In genomic region chr2L:7148086-7148485, dm6 we compare ENCODE assay signal across 1 fruit fly cellular context.
TF ChIP-seq lines count a peak whose summit lies in the region.

No protein-coding gene starts in this region.

TF ChIP-seq in whole organism, embryonic, 481 proteins besides CTCF, POLR2A, EP300 and RAD21 (continued from another document):
- TF ChIP-seq kay (GFP tag; optimal IDR thresholded peaks at IDR 0.05; lab: Kevin White, UChicago), result peak; percentile 18
- peak; percentile 58 for TF ChIP-seq CG1233 (GFP tag; optimal IDR thresholded peaks at IDR 0.05; lab: Kevin White, UChicago)
- TF ChIP-seq CG3726 (GFP tag; IDR thresholded peaks at IDR 0.05; lab: Robert Waterston, UW), result peak; percentile 44; the same call in 1 of the 3 replicates
- TF ChIP-seq CG11398 (GFP tag; optimal IDR thresholded peaks at IDR 0.05; lab: Kevin White, UChicago), result peak; percentile 49
- TF ChIP-seq CG17612 (GFP tag; IDR thresholded peaks at IDR 0.05; lab: Robert Waterston, UW), result no peak; the same call in 1 of the 2 replicates
- TF ChIP-seq HmgZ (tag; optimal IDR thresholded peaks at IDR 0.05; lab: Kevin White, UChicago), result peak; percentile 13
- no peak for TF ChIP-seq HLHmδ (GFP tag; optimal IDR thresholded peaks at IDR 0.05; lab: Kevin White, UChicago)
- peak; percentile 57 for TF ChIP-seq disco-r (GFP tag; optimal IDR thresholded peaks at IDR 0.05; lab: Kevin White, UChicago)
- peak; percentile 52 for TF ChIP-seq CG18764 (GFP tag; optimal IDR thresholded peaks at IDR 0.05; lab: Kevin White, UChicago)
- TF ChIP-seq CG12942 (GFP tag; optimal IDR thresholded peaks at IDR 0.05; lab: Kevin White, UChicago), result peak; percentile 56
- TF ChIP-seq Spps (tag; optimal IDR thresholded peaks at IDR 0.05; lab: Kevin White, UChicago), result peak; percentile 66
- TF ChIP-seq CG12219 (GFP tag; optimal IDR thresholded peaks at IDR 0.05; lab: Kevin White, UChicago), result peak; percentile 83
- peak; percentile 67 for TF ChIP-seq trem (tag; optimal IDR thresholded peaks at IDR 0.05; lab: Kevin White, UChicago)
- TF ChIP-seq Myb (GFP tag; optimal IDR thresholded peaks at IDR 0.05; lab: Kevin White, UChicago), result peak; percentile 17
- no peak for TF ChIP-seq bowl (GFP tag; IDR thresholded peaks at IDR 0.05; lab: Robert Waterston, UW)
- TF ChIP-seq HLH54F (GFP tag; optimal IDR thresholded peaks at IDR 0.05; lab: Kevin White, UChicago), result peak; percentile 48
- no peak for TF ChIP-seq mirr (GFP tag; optimal IDR thresholded peaks at IDR 0.05; lab: Kevin White, UChicago)
- TF ChIP-seq ap (GFP tag; IDR thresholded peaks at IDR 0.05; lab: Robert Waterston, UW), result peak; percentile 64; the same call in 1 of the 2 replicates
- TF ChIP-seq wdn (GFP tag; IDR thresholded peaks at IDR 0.05; lab: Robert Waterston, UW), result 0 out of 2 replicates have a peak, but pooled peaks have one; percentile 5
- peak; percentile 49 for TF ChIP-seq CG15696 (tag; optimal IDR thresholded peaks at IDR 0.05; lab: Kevin White, UChicago)
- peak; percentile 31 for TF ChIP-seq Mad (GFP tag; optimal IDR thresholded peaks at IDR 0.05; lab: Kevin White, UChicago)
- peak; percentile 42 for TF ChIP-seq crc (GFP tag; optimal IDR thresholded peaks at IDR 0.05; lab: Kevin White, UChicago)
- peak; percentile 74 for TF ChIP-seq CG7556 (GFP tag; optimal IDR thresholded peaks at IDR 0.05; lab: Kevin White, UChicago)
- peak; percentile 73 for TF ChIP-seq CG32772 (GFP tag; IDR thresholded peaks at IDR 0.05; lab: Robert Waterston, UW)
- no peak for TF ChIP-seq CG13123 (GFP tag; optimal IDR thresholded peaks at IDR 0.05; lab: Kevin White, UChicago)
- no peak for TF ChIP-seq CG11085 (GFP tag; IDR thresholded peaks at IDR 0.05; lab: Robert Waterston, UW)
- no peak for TF ChIP-seq toy (GFP tag; IDR thresholded peaks at IDR 0.05; lab: Robert Waterston, UW)
- TF ChIP-seq Lhr (GFP tag; optimal IDR thresholded peaks at IDR 0.05; lab: Kevin White, UChicago), result peak; percentile 38
- TF ChIP-seq CG17568 (GFP tag; optimal IDR thresholded peaks at IDR 0.05; lab: Kevin White, UChicago), result peak; percentile 25
- no peak for TF ChIP-seq crol (GFP tag; IDR thresholded peaks at IDR 0.05; lab: Robert Waterston, UW)
- peak; percentile 26 for TF ChIP-seq Sry-δ (GFP tag; optimal IDR thresholded peaks at IDR 0.05; lab: Kevin White, UChicago)
- TF ChIP-seq dmrt11E (tag; optimal IDR thresholded peaks at IDR 0.05; lab: Kevin White, UChicago), result peak; percentile 81
- no peak for TF ChIP-seq ftz-f1 (GFP tag; optimal IDR thresholded peaks at IDR 0.05; lab: Kevin White, UChicago)
- TF ChIP-seq CG11093 (GFP tag; IDR thresholded peaks at IDR 0.05; lab: Robert Waterston, UW), result 0 out of 3 replicates have a peak, but pooled peaks have one; percentile 17
- peak; percentile 55 for TF ChIP-seq fd102C (GFP tag; optimal IDR thresholded peaks at IDR 0.05; lab: Kevin White, UChicago)
- TF ChIP-seq ttk (GFP tag; IDR thresholded peaks at IDR 0.05; lab: Robert Waterston, UW), result peak; percentile 78
- TF ChIP-seq nau (GFP tag; optimal IDR thresholded peaks at IDR 0.05; lab: Kevin White, UChicago), result peak; percentile 73
- peak; percentile 73 for TF ChIP-seq CG9727 (GFP tag; optimal IDR thresholded peaks at IDR 0.05; lab: Kevin White, UChicago)
- peak; percentile 60 for TF ChIP-seq CG6254 (GFP tag; optimal IDR thresholded peaks at IDR 0.05; lab: Kevin White, UChicago)
- TF ChIP-seq btn (GFP tag; optimal IDR thresholded peaks at IDR 0.05; lab: Kevin White, UChicago), result peak; percentile 69
- TF ChIP-seq CG12071 (GFP tag; optimal IDR thresholded peaks at IDR 0.05; lab: Kevin White, UChicago), result peak; percentile 64
- no peak for TF ChIP-seq CG2199 (GFP tag; IDR thresholded peaks at IDR 0.05; lab: Robert Waterston, UW)
- TF ChIP-seq CG1792 (GFP tag; optimal IDR thresholded peaks at IDR 0.05; lab: Kevin White, UChicago), result no peak
- TF ChIP-seq BEAF-32 (GFP tag; optimal IDR thresholded peaks at IDR 0.05; lab: Kevin White, UChicago), result no peak
- peak; percentile 47 for TF ChIP-seq CG10462 (GFP tag; optimal IDR thresholded peaks at IDR 0.05; lab: Kevin White, UChicago)
- peak; percentile 62 for TF ChIP-seq wor (GFP tag; IDR thresholded peaks at IDR 0.05; lab: Robert Waterston, UW)
- no peak for TF ChIP-seq gcm2 (GFP tag; optimal IDR thresholded peaks at IDR 0.05; lab: Kevin White, UChicago)
- TF ChIP-seq CG14860 (GFP tag; IDR thresholded peaks at IDR 0.05; lab: Robert Waterston, UW; ENCODE audit: partially characterized antibody), result 0 out of 3 replicates have a peak, but pooled peaks have one; percentile 37
- TF ChIP-seq her (GFP tag; optimal IDR thresholded peaks at IDR 0.05; lab: Kevin White, UChicago), result peak; percentile 53
- peak; percentile 89 for TF ChIP-seq dmrt99B (tag; optimal IDR thresholded peaks at IDR 0.05; lab: Kevin White, UChicago)
- no peak for TF ChIP-seq sens-2 (GFP tag; IDR thresholded peaks at IDR 0.05; lab: Robert Waterston, UW)
- peak; percentile 66 for TF ChIP-seq az2 (GFP tag; optimal IDR thresholded peaks at IDR 0.05; lab: Kevin White, UChicago)
- peak; percentile 74 for TF ChIP-seq Drgx (GFP tag; IDR thresholded peaks at IDR 0.05; lab: Robert Waterston, UW)
- peak; percentile 40; the same call in 1 of the 3 replicates for TF ChIP-seq gce (GFP tag; IDR thresholded peaks at IDR 0.05; lab: Robert Waterston, UW)
- TF ChIP-seq Ets65A (GFP tag; lab: Kevin White, UChicago), result peak; percentile 89
- TF ChIP-seq peb (GFP tag; IDR thresholded peaks at IDR 0.05; lab: Robert Waterston, UW), result peak; percentile 68
- TF ChIP-seq Kr (GFP tag; optimal IDR thresholded peaks at IDR 0.05; lab: Kevin White, UChicago), result no peak
- TF ChIP-seq CG30403 (GFP tag; optimal IDR thresholded peaks at IDR 0.05; lab: Kevin White, UChicago), result peak; percentile 76
- no peak for TF ChIP-seq usp (GFP tag; optimal IDR thresholded peaks at IDR 0.05; lab: Kevin White, UChicago)
- peak; percentile 64 for TF ChIP-seq bcd (GFP tag; optimal IDR thresholded peaks at IDR 0.05; lab: Kevin White, UChicago)
- TF ChIP-seq HmgD (GFP tag; optimal IDR thresholded peaks at IDR 0.05; lab: Kevin White, UChicago), result no peak
- TF ChIP-seq CG6689 (GFP tag; IDR thresholded peaks at IDR 0.05; lab: Robert Waterston, UW), result peak; percentile 70
- peak; percentile 74 for TF ChIP-seq zen (tag; optimal IDR thresholded peaks at IDR 0.05; lab: Kevin White, UChicago)
- TF ChIP-seq Six4 (GFP tag; optimal IDR thresholded peaks at IDR 0.05; lab: Kevin White, UChicago), result peak; percentile 77
- TF ChIP-seq CG10321 (GFP tag; IDR thresholded peaks at IDR 0.05; lab: Robert Waterston, UW), result no peak
- TF ChIP-seq cato (GFP tag; optimal IDR thresholded peaks at IDR 0.05; lab: Kevin White, UChicago; ENCODE audit: borderline replicate concordance), result peak; percentile 47
- TF ChIP-seq slbo (GFP tag; IDR thresholded peaks at IDR 0.05; lab: Robert Waterston, UW), result peak; percentile 37; the same call in 1 of the 2 replicates
- TF ChIP-seq gsb-n (tag; optimal IDR thresholded peaks at IDR 0.05; lab: Kevin White, UChicago), result peak; percentile 74
- TF ChIP-seq ewg (GFP tag; optimal IDR thresholded peaks at IDR 0.05; lab: Kevin White, UChicago), result peak; percentile 58
- no peak for TF ChIP-seq gfzf (GFP tag; optimal IDR thresholded peaks at IDR 0.05; lab: Kevin White, UChicago)
- no peak for TF ChIP-seq Hey (tag; optimal IDR thresholded peaks at IDR 0.05; lab: Kevin White, UChicago)
- TF ChIP-seq odd (GFP tag; optimal IDR thresholded peaks at IDR 0.05; lab: Kevin White, UChicago), result peak; percentile 72
- peak; percentile 35 for TF ChIP-seq CG4282 (GFP tag; optimal IDR thresholded peaks at IDR 0.05; lab: Kevin White, UChicago)
- no peak for TF ChIP-seq CG9215 (GFP tag; IDR thresholded peaks at IDR 0.05; lab: Robert Waterston, UW)
- TF ChIP-seq sd (tag; optimal IDR thresholded peaks at IDR 0.05; lab: Kevin White, UChicago), result no peak
- TF ChIP-seq CG11723 (GFP tag; optimal IDR thresholded peaks at IDR 0.05; lab: Kevin White, UChicago), result peak; percentile 59
- TF ChIP-seq tx (GFP tag; optimal IDR thresholded peaks at IDR 0.05; lab: Kevin White, UChicago), result peak; percentile 38
- peak; percentile 35 for TF ChIP-seq CG3281 (GFP tag; optimal IDR thresholded peaks at IDR 0.05; lab: Kevin White, UChicago)
- no peak for TF ChIP-seq pfk (GFP tag; optimal IDR thresholded peaks at IDR 0.05; lab: Kevin White, UChicago)
- no peak for TF ChIP-seq Trl (optimal IDR thresholded peaks at IDR 0.05; lab: Kevin White, UChicago)
- peak; percentile 69 for TF ChIP-seq Trl (GFP tag; optimal IDR thresholded peaks at IDR 0.05; lab: Kevin White, UChicago)
- TF ChIP-seq Dek (tag; optimal IDR thresholded peaks at IDR 0.05; lab: Kevin White, UChicago), result no peak
- TF ChIP-seq Nf-YA (GFP tag; IDR thresholded peaks at IDR 0.05; lab: Robert Waterston, UW), result 0 out of 2 replicates have a peak, but pooled peaks have one; percentile 26
- TF ChIP-seq CG8478 (optimal IDR thresholded peaks at IDR 0.05; lab: Kevin White, UChicago), result no peak
- peak; percentile 81 for TF ChIP-seq Xrp1 (GFP tag; IDR thresholded peaks at IDR 0.05; lab: Robert Waterston, UW)
- TF ChIP-seq CG9932 (GFP tag; IDR thresholded peaks at IDR 0.05; lab: Robert Waterston, UW), result no peak
- no peak for TF ChIP-seq luna (GFP tag; optimal IDR thresholded peaks at IDR 0.05; lab: Kevin White, UChicago)
- no peak for TF ChIP-seq CG8765 (GFP tag; IDR thresholded peaks at IDR 0.05; lab: Robert Waterston, UW)
- peak; percentile 71 for TF ChIP-seq chn (GFP tag; optimal IDR thresholded peaks at IDR 0.05; lab: Kevin White, UChicago)
- no peak for TF ChIP-seq kni (GFP tag; optimal IDR thresholded peaks at IDR 0.05; lab: Kevin White, UChicago)
- TF ChIP-seq Sin3A (optimal IDR thresholded peaks at IDR 0.05; lab: Kevin White, UChicago), result no peak
- TF ChIP-seq nom (GFP tag; optimal IDR thresholded peaks at IDR 0.05; lab: Kevin White, UChicago), result no peak
- no peak for TF ChIP-seq Scr (GFP tag; IDR thresholded peaks at IDR 0.05; lab: Robert Waterston, UW; ENCODE audit: partially characterized antibody)
- no peak; the same call in 1 of the 2 replicates for TF ChIP-seq MBD-R2 (GFP tag; IDR thresholded peaks at IDR 0.05; lab: Robert Waterston, UW)
- TF ChIP-seq Stat92E (GFP tag; optimal IDR thresholded peaks at IDR 0.05; lab: Kevin White, UChicago), result no peak
- 0 out of 3 replicates have a peak, but pooled peaks have one; percentile 57 for TF ChIP-seq Mrtf (GFP tag; IDR thresholded peaks at IDR 0.05; lab: Robert Waterston, UW)
- peak; percentile 66 for TF ChIP-seq CG14710 (tag; optimal IDR thresholded peaks at IDR 0.05; lab: Kevin White, UChicago)
- TF ChIP-seq ind (GFP tag; optimal IDR thresholded peaks at IDR 0.05; lab: Kevin White, UChicago), result peak; percentile 62
- no peak for TF ChIP-seq Doc3 (GFP tag; IDR thresholded peaks at IDR 0.05; lab: Robert Waterston, UW; ENCODE audit: partially characterized antibody)
- TF ChIP-seq Pdp1 (GFP tag; optimal IDR thresholded peaks at IDR 0.05; lab: Kevin White, UChicago), result peak; percentile 57 to 73
- peak; percentile 1 for TF ChIP-seq vfl (GFP tag; optimal IDR thresholded peaks at IDR 0.05; lab: Kevin White, UChicago)
- peak; percentile 48 for TF ChIP-seq pb (GFP tag; optimal IDR thresholded peaks at IDR 0.05; lab: Kevin White, UChicago)
- peak; percentile 58 for TF ChIP-seq CG2202 (tag; optimal IDR thresholded peaks at IDR 0.05; lab: Kevin White, UChicago)
- 0 out of 3 replicates have a peak, but pooled peaks have one; percentile 5 for TF ChIP-seq ase (GFP tag; IDR thresholded peaks at IDR 0.05; lab: Robert Waterston, UW)
- TF ChIP-seq Optix (GFP tag; IDR thresholded peaks at IDR 0.05; lab: Robert Waterston, UW), result no peak
- peak; percentile 29 for TF ChIP-seq CG18476 (GFP tag; optimal IDR thresholded peaks at IDR 0.05; lab: Kevin White, UChicago)
